Fruit fly (Drosophila melanogaster): ENCODE measurements around the gene CG17219.
A peak's percentile ranks its signal among the peaks of the same experiment; 100 is the strongest.

The CG17219 gene

DNA sequence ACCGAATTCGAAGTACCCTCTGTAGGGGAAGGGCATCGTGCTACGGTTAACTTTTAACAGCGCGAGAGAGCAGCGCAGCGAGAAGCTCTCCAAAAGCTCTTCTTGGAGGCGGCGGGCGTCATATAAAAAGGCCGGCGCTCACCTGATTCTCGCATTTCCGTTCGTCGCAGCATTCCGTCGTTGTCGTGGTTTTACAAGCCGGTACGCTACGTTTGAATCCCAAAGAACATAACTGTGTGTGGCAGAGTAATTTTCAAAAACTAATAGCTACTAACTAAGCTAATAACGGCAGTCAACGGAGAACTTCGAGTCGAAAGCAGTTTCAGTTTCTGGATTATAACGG is 27.4 kb downstream of the CG17219 start, which contains the start of gene FASN1 (continued):
- TF ChIP-seq Jarid2 (GFP tag; optimal IDR thresholded peaks at IDR 0.05) (peak; percentile 80), dm (GFP tag; optimal IDR thresholded peaks at IDR 0.05) (no peak), Chrac-16 (GFP tag; optimal IDR thresholded peaks at IDR 0.05) (no peak), h (optimal IDR thresholded peaks at IDR 0.05) (no peak), Rfx (GFP tag; IDR thresholded peaks at IDR 0.05) (no peak; the same call in 1 of the 2 replicates), CG32767 (GFP tag; IDR thresholded peaks at IDR 0.05) (0 out of 2 replicates have a peak, but pooled peaks have one; percentile 11), CG9437 (GFP tag; optimal IDR thresholded peaks at IDR 0.05) (no peak), psq (GFP tag; optimal IDR thresholded peaks at IDR 0.05) (no peak), knrl (GFP tag; IDR thresholded peaks at IDR 0.05; ENCODE audit: partially characterized antibody) (no peak), ftz-f1 (GFP tag; optimal IDR thresholded peaks at IDR 0.05) (no peak), CG10543 (GFP tag; optimal IDR thresholded peaks at IDR 0.05) (peak; percentile 69), exex (tag; optimal IDR thresholded peaks at IDR 0.05) (no peak), phol (tag; optimal IDR thresholded peaks at IDR 0.05) (no peak), CG17612 (GFP tag; IDR thresholded peaks at IDR 0.05) (no peak), Fer3 (tag; optimal IDR thresholded peaks at IDR 0.05) (no peak), Mad (GFP tag; optimal IDR thresholded peaks at IDR 0.05) (no peak), CG31224 (GFP tag; IDR thresholded peaks at IDR 0.05) (no peak), CG15011 (GFP tag; optimal IDR thresholded peaks at IDR 0.05) (no peak), corto (GFP tag; optimal IDR thresholded peaks at IDR 0.05) (no peak), Bdp1 (GFP tag; optimal IDR thresholded peaks at IDR 0.05) (no peak), trh (GFP tag; optimal IDR thresholded peaks at IDR 0.05) (no peak), CG16863 (GFP tag; optimal IDR thresholded peaks at IDR 0.05) (no peak), CG13287 (GFP tag; IDR thresholded peaks at IDR 0.05; ENCODE audit: partially characterized antibody) (peak; percentile 33), CG30403 (GFP tag; optimal IDR thresholded peaks at IDR 0.05) (no peak), sr (GFP tag; IDR thresholded peaks at IDR 0.05) (peak; percentile 38; the same call in 1 of the 3 replicates), jumu (GFP tag; optimal IDR thresholded peaks at IDR 0.05) (no peak), CG30020 (tag; optimal IDR thresholded peaks at IDR 0.05) (no peak), CG5245 (GFP tag; optimal IDR thresholded peaks at IDR 0.05) (no peak), Trl (optimal IDR thresholded peaks at IDR 0.05) (peak; percentile 63 to 70), Trl (GFP tag; optimal IDR thresholded peaks at IDR 0.05) (no peak), CG17829 (tag; optimal IDR thresholded peaks at IDR 0.05) (no peak), CG16815 (GFP tag; optimal IDR thresholded peaks at IDR 0.05) (no peak), CG12155 (GFP tag; optimal IDR thresholded peaks at IDR 0.05) (no peak), NC2α (GFP tag; optimal IDR thresholded peaks at IDR 0.05) (peak; percentile 11), pan (optimal IDR thresholded peaks at IDR 0.05) (no peak), pan (GFP tag; optimal IDR thresholded peaks at IDR 0.05 in 1 of 2, IDR thresholded peaks at IDR 0.05 in 1 of 2) (no peak), CG15696 (tag; optimal IDR thresholded peaks at IDR 0.05) (no peak), CG7745 (tag; optimal IDR thresholded peaks at IDR 0.05) (no peak), CG1024 (GFP tag; IDR thresholded peaks at IDR 0.05) (no peak), gsb-n (tag; optimal IDR thresholded peaks at IDR 0.05) (no peak), grn (GFP tag; optimal IDR thresholded peaks at IDR 0.05) (no peak), otp (GFP tag; IDR thresholded peaks at IDR 0.05) (0 out of 3 replicates have a peak, but pooled peaks have one; percentile 20), Tbp (GFP tag; optimal IDR thresholded peaks at IDR 0.05) (no peak), CG33557 (GFP tag; optimal IDR thresholded peaks at IDR 0.05) (no peak), CG6254 (GFP tag; optimal IDR thresholded peaks at IDR 0.05) (no peak), CG34376 (GFP tag; optimal IDR thresholded peaks at IDR 0.05) (no peak), prd (optimal IDR thresholded peaks at IDR 0.05) (no peak), prd (GFP tag; IDR thresholded peaks at IDR 0.05) (no peak), CG31388 (GFP tag; optimal IDR thresholded peaks at IDR 0.05) (no peak), Six4 (GFP tag; optimal IDR thresholded peaks at IDR 0.05) (no peak), Dbx (GFP tag; IDR thresholded peaks at IDR 0.05) (peak; percentile 67; the same call in 2 of the 3 replicates), Vsx1 (GFP tag; optimal IDR thresholded peaks at IDR 0.05) (no peak), Ssrp (tag; optimal IDR thresholded peaks at IDR 0.05) (no peak)

Data from whole organism, embryonic.